Worm (Caenorhabditis elegans) whole organism, early embryonic: Measurements from ENCODE around the gene knl-1.

Experiments used
- B0310.2 ChIP-seq: sonication (generic microtip); optimal IDR thresholded peaks from 2 replicates; lab custom pipeline; 2016; ENCODE audit warnings: mild to moderate bottlenecking, missing genetic modification characterization, missing compliant biosample characterization
- F13C5.2 ChIP-seq: sonication (generic microtip); optimal IDR thresholded peaks from 2 replicates; lab custom pipeline; 2017; ENCODE audit warnings: mild to moderate bottlenecking, missing genetic modification characterization, inconsistent platforms, missing compliant biosample characterization
- aly-1 ChIP-seq: sonication (generic microtip); optimal IDR thresholded peaks from 2 replicates; lab custom pipeline; 2016; ENCODE audit warnings: missing genetic modification characterization, missing compliant biosample characterization
- ama-1 ChIP-seq: fragments of 150-350 bp; optimal IDR thresholded peaks from 2 replicates; lab custom pipeline; 2014
- ceh-13 ChIP-seq: fragments of 200-800 bp; sonication (Bioruptor generic); optimal IDR thresholded peaks from 2 replicates; lab custom pipeline; 2018; ENCODE audit warnings: mild to moderate bottlenecking, missing genetic modification characterization, missing compliant biosample characterization
- ceh-36 ChIP-seq: sonication (generic microtip); optimal IDR thresholded peaks from 2 replicates; lab custom pipeline; 2016; ENCODE audit warnings: missing genetic modification characterization, inconsistent platforms, missing compliant biosample characterization
- ets-7 ChIP-seq: sonication (generic microtip); optimal IDR thresholded peaks from 2 replicates; lab custom pipeline; 2016; ENCODE audit warnings: missing genotype, missing genetic modification characterization, missing compliant biosample characterization
- flt-1 ChIP-seq: fragments of 200-800 bp; sonication (Bioruptor generic); IDR thresholded peaks from 2 replicates; pipeline ENCODE4 v1.3.6; 2022; ENCODE audit warnings: missing genetic modification characterization, missing compliant biosample characterization
- hmbx-1 ChIP-seq: sonication (generic microtip); optimal IDR thresholded peaks from 2 replicates; lab custom pipeline; 2016; ENCODE audit warnings: mild to moderate bottlenecking, missing genetic modification characterization, missing compliant biosample characterization
- hmg-4 ChIP-seq: fragments of 200-800 bp; sonication (Bioruptor generic); optimal IDR thresholded peaks from 2 replicates; lab custom pipeline; 2018; ENCODE audit warnings: mild to moderate bottlenecking, missing genetic modification characterization, missing compliant biosample characterization
- hnd-1 ChIP-seq: sonication (generic microtip); optimal IDR thresholded peaks from 2 replicates; lab custom pipeline; 2016; ENCODE audit warnings: missing genetic modification characterization, missing compliant biosample characterization
- pes-1 ChIP-seq: fragments of 200-800 bp; sonication (Bioruptor generic); IDR thresholded peaks from 2 replicates; pipeline ENCODE4 v1.3.6; 2022; ENCODE audit warnings: missing genetic modification reagents, missing genetic modification characterization, missing compliant biosample characterization
- scrt-1 ChIP-seq: fragments of 200-800 bp; sonication (Bioruptor generic); IDR thresholded peaks from 2 replicates; pipeline ENCODE4 v1.3.6; 2022; ENCODE audit warnings: missing genetic modification characterization, missing compliant biosample characterization
- sea-1 ChIP-seq: fragments of 200-800 bp; sonication (Bioruptor generic); conservative IDR thresholded peaks from 2 replicates; pipeline ENCODE4 v1.3.6; 2022; ENCODE audit warnings: missing genetic modification characterization, missing compliant biosample characterization
- tbx-11 ChIP-seq: fragments of 200-800 bp; sonication (Bioruptor generic); IDR thresholded peaks from 2 replicates; pipeline ENCODE4 v1.3.6; 2022; ENCODE audit warnings: missing genetic modification characterization, missing compliant biosample characterization
- tbx-37 ChIP-seq: fragments of 200-800 bp; sonication (Bioruptor generic); conservative IDR thresholded peaks from 2 replicates; pipeline ENCODE4 v1.3.6; 2022; ENCODE audit warnings: missing genetic modification reagents, missing genetic modification characterization, missing compliant biosample characterization
- tra-4 ChIP-seq: sonication (generic microtip); optimal IDR thresholded peaks from 2 replicates; lab custom pipeline; 2017; ENCODE audit warnings: missing genetic modification characterization, missing compliant biosample characterization

knl-1 gene

ce11 chrIII:8235358-8235757 is 15.1 kb upstream of the knl-1 start, which contains the start of gene C02F5.14:
Gene C02F5.14 (minus strand): TSS chrIII:8235514.
- TF ChIP-seq pes-1 (GFP tag; lab: Robert Waterston, UW) (no peak), tbx-11 (GFP tag; lab: Robert Waterston, UW) (no peak), aly-1 (tag; lab: Kevin White, UChicago) (no peak), hmbx-1 (no peak), ama-1 (lab: Kevin White, UChicago) (no peak), hnd-1 (tag; lab: Kevin White, UChicago) (no peak), tbx-37 (GFP tag; lab: Robert Waterston, UW) (no peak), tra-4 (tag; lab: Kevin White, UChicago) (no peak), ceh-36 (tag; lab: Kevin White, UChicago) (no peak), sea-1 (GFP tag; lab: Robert Waterston, UW) (no peak), B0310.2 (tag; lab: Kevin White, UChicago) (no peak), F13C5.2 (tag; lab: Kevin White, UChicago) (no peak), ceh-13 (GFP tag; lab: Kevin White, UChicago) (no peak), hmg-4 (no peak), scrt-1 (GFP tag; lab: Robert Waterston, UW) (no peak), flt-1 (no peak)

- no peak for TF ChIP-seq hmbx-1
- no peak for TF ChIP-seq pes-1 (GFP tag; lab: Robert Waterston, UW)
- no peak for TF ChIP-seq tra-4 (tag; lab: Kevin White, UChicago)
These were observed 14.6 kb upstream of the knl-1 start, which contains the start of gene C02F5.5 for ce11 chrIII:8235880-8236279. Gene C02F5.5 (plus strand): TSS chrIII:8236180.

- TF ChIP-seq aly-1 (tag; lab: Kevin White, UChicago) (no peak), ama-1 (lab: Kevin White, UChicago) (no peak), scrt-1 (GFP tag; lab: Robert Waterston, UW) (no peak), ceh-13 (GFP tag; lab: Kevin White, UChicago) (no peak), hmbx-1 (no peak), B0310.2 (tag; lab: Kevin White, UChicago) (no peak), pes-1 (GFP tag; lab: Robert Waterston, UW) (no peak), flt-1 (no peak), sea-1 (GFP tag; lab: Robert Waterston, UW) (no peak)
These were observed 12.6 kb upstream of the knl-1 start, which contains the start of gene tsp-2 for ce11 chrIII:8237827-8238226. Gene tsp-2 (minus strand): TSS chrIII:8237935.

ce11 chrIII:8239325-8239724 is 11.1 kb upstream of the knl-1 start, which contains the start of gene tsp-1:
Gene tsp-1 (minus strand): TSS chrIII:8239423.
- no peak for TF ChIP-seq ama-1 (lab: Kevin White, UChicago)
- TF ChIP-seq pes-1 (GFP tag; lab: Robert Waterston, UW) = no peak
- no peak for TF ChIP-seq tbx-11 (GFP tag; lab: Robert Waterston, UW)
- no peak for TF ChIP-seq ceh-13 (GFP tag; lab: Kevin White, UChicago)
- no peak for TF ChIP-seq flt-1
- TF ChIP-seq F13C5.2 (tag; lab: Kevin White, UChicago) = no peak
- no peak for TF ChIP-seq ets-7 (tag; lab: Kevin White, UChicago)
- no peak for TF ChIP-seq aly-1 (tag; lab: Kevin White, UChicago)
- no peak for TF ChIP-seq sea-1 (GFP tag; lab: Robert Waterston, UW)
- TF ChIP-seq scrt-1 (GFP tag; lab: Robert Waterston, UW) = no peak
- no peak for TF ChIP-seq tra-4 (tag; lab: Kevin White, UChicago)
- no peak for TF ChIP-seq ceh-36 (tag; lab: Kevin White, UChicago)
- no peak for TF ChIP-seq tbx-37 (GFP tag; lab: Robert Waterston, UW)
- TF ChIP-seq B0310.2 (tag; lab: Kevin White, UChicago) = no peak

ce11 chrIII:8240247-8240646 is 10.2 kb upstream of the knl-1 start:
- TF ChIP-seq tra-4 (tag; lab: Kevin White, UChicago) = no peak
- no peak for TF ChIP-seq scrt-1 (GFP tag; lab: Robert Waterston, UW)
- no peak for TF ChIP-seq hnd-1 (tag; lab: Kevin White, UChicago)
- TF ChIP-seq tbx-11 (GFP tag; lab: Robert Waterston, UW) = no peak
- TF ChIP-seq sea-1 (GFP tag; lab: Robert Waterston, UW) = no peak
- no peak for TF ChIP-seq flt-1
- TF ChIP-seq ama-1 (lab: Kevin White, UChicago) = no peak
- no peak for TF ChIP-seq hmbx-1
- no peak for TF ChIP-seq pes-1 (GFP tag; lab: Robert Waterston, UW)
- no peak for TF ChIP-seq aly-1 (tag; lab: Kevin White, UChicago)
- TF ChIP-seq ceh-36 (tag; lab: Kevin White, UChicago) = no peak
- TF ChIP-seq hmg-4 = no peak
- no peak for TF ChIP-seq tbx-37 (GFP tag; lab: Robert Waterston, UW)
- TF ChIP-seq B0310.2 (tag; lab: Kevin White, UChicago) = no peak

ce11 chrIII:8240948-8241347 is 9.5 kb upstream of the knl-1 start:
- no peak for TF ChIP-seq B0310.2 (tag; lab: Kevin White, UChicago)
- no peak for TF ChIP-seq sea-1 (GFP tag; lab: Robert Waterston, UW)
- no peak for TF ChIP-seq ama-1 (lab: Kevin White, UChicago)
- TF ChIP-seq scrt-1 (GFP tag; lab: Robert Waterston, UW) = no peak
- TF ChIP-seq tbx-37 (GFP tag; lab: Robert Waterston, UW) = no peak
- no peak for TF ChIP-seq flt-1
- TF ChIP-seq ceh-13 (GFP tag; lab: Kevin White, UChicago) = no peak
- TF ChIP-seq pes-1 (GFP tag; lab: Robert Waterston, UW) = no peak
- TF ChIP-seq hmg-4 = no peak
- no peak for TF ChIP-seq aly-1 (tag; lab: Kevin White, UChicago)
- no peak for TF ChIP-seq ceh-36 (tag; lab: Kevin White, UChicago)
- TF ChIP-seq hmbx-1 = no peak
- no peak for TF ChIP-seq hnd-1 (tag; lab: Kevin White, UChicago)

ce11 chrIII:8242809-8243208 is 7.6 kb upstream of the knl-1 start, which contains the start of gene C02F5.12:
Gene C02F5.12 (minus strand): TSS chrIII:8243029.
- no peak for TF ChIP-seq ceh-36 (tag; lab: Kevin White, UChicago)
- no peak for TF ChIP-seq scrt-1 (GFP tag; lab: Robert Waterston, UW)
- TF ChIP-seq hnd-1 (tag; lab: Kevin White, UChicago) = no peak
- TF ChIP-seq ceh-13 (GFP tag; lab: Kevin White, UChicago) = no peak
- no peak for TF ChIP-seq aly-1 (tag; lab: Kevin White, UChicago)
- TF ChIP-seq sea-1 (GFP tag; lab: Robert Waterston, UW) = no peak
- TF ChIP-seq B0310.2 (tag; lab: Kevin White, UChicago) = no peak
- TF ChIP-seq F13C5.2 (tag; lab: Kevin White, UChicago) = no peak
- no peak for TF ChIP-seq ets-7 (tag; lab: Kevin White, UChicago)
- no peak for TF ChIP-seq pes-1 (GFP tag; lab: Robert Waterston, UW)
- no peak for TF ChIP-seq hmg-4
- TF ChIP-seq flt-1 = no peak
- TF ChIP-seq tbx-11 (GFP tag; lab: Robert Waterston, UW) = no peak
